Worm (Caenorhabditis elegans): ENCODE measurements around the gene frpr-11.
A peak's percentile ranks its signal among the peaks of the same experiment; 100 is the strongest.

frpr-11 gene

DNA sequence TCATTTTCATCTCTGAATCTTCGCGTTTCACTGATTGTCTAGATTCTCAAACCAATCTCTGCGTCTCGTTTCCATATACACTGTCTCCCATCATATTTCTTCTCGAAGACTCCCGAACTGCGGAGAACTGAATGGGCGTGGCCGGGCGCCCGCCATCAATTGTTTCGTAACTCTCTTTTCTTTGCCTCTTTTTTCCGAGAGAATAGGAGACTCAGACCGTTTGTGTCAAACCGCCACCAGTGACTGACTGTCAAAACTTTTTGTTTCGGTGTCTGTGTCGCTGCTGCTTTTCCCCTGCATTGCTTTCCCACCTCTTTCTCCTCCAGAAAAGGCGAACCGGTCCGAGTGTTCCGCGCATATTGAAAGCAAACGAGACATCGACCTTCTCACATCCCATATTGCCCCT lies 29.2 kb downstream of the frpr-11 start, which contains the start of gene unc-23 (continued):
- TF ChIP-seq lsy-27 (tag; optimal IDR thresholded peaks at IDR 0.05; ENCODE audit: borderline replicate concordance, insufficient read depth), result no peak
- TF ChIP-seq T26A5.8 (tag; optimal IDR thresholded peaks at IDR 0.05), result no peak

ce11 chrV:8936791-8937475 lies 29.9 kb downstream of the frpr-11 start:
- TF ChIP-seq snpc-4 (GFP tag; optimal IDR thresholded peaks at IDR 0.05), result no peak
- TF ChIP-seq snpc-4 (tag; optimal IDR thresholded peaks at IDR 0.05), result no peak
- no peak for TF ChIP-seq C17E4.6 (GFP tag; IDR thresholded peaks at IDR 0.05)
- no peak for TF ChIP-seq somi-1 (GFP tag; optimal IDR thresholded peaks at IDR 0.05)
- no peak for TF ChIP-seq ceh-27 (GFP tag; optimal IDR thresholded peaks at IDR 0.05)
- TF ChIP-seq nhr-80 (tag; optimal IDR thresholded peaks at IDR 0.05), result peak; percentile 29
- TF ChIP-seq rcor-1 (GFP tag; IDR thresholded peaks at IDR 0.05), result no peak
- TF ChIP-seq pbrm-1 (GFP tag; IDR thresholded peaks at IDR 0.05), result 0 out of 2 replicates have a peak, but pooled peaks have one; percentile 28
- TF ChIP-seq F57A8.1 (GFP tag; optimal IDR thresholded peaks at IDR 0.05), result no peak
- no peak for TF ChIP-seq athp-1 (tag; optimal IDR thresholded peaks at IDR 0.05)
- no peak for TF ChIP-seq Y53F4B.3 (GFP tag; IDR thresholded peaks at IDR 0.05)
- no peak for TF ChIP-seq Y67H2A.10 (GFP tag; conservative IDR thresholded peaks at IDR 0.05)
- TF ChIP-seq nfyb-1 (GFP tag; IDR thresholded peaks at IDR 0.05), result 0 out of 2 replicates have a peak, but pooled peaks have one; percentile 16
- TF ChIP-seq hsf-1 (GFP tag; IDR thresholded peaks at IDR 0.05), result 0 out of 2 replicates have a peak, but pooled peaks have one; percentile 61
- TF ChIP-seq F22D6.2 (tag; optimal IDR thresholded peaks at IDR 0.05), result no peak
- TF ChIP-seq bed-2 (GFP tag; IDR thresholded peaks at IDR 0.05), result no peak
- no peak for TF ChIP-seq cebp-2 (GFP tag; IDR thresholded peaks at IDR 0.05)
- no peak for TF ChIP-seq ceh-79 (tag; optimal IDR thresholded peaks at IDR 0.05)
- no peak for TF ChIP-seq ztf-18 (tag; optimal IDR thresholded peaks at IDR 0.05)
- 0 out of 2 replicates have a peak, but pooled peaks have one; percentile 31 for TF ChIP-seq ceh-40 (GFP tag; IDR thresholded peaks at IDR 0.05)

ce11 chrV:8937476-8938249 lies 30.7 kb downstream of the frpr-11 start:
- TF ChIP-seq ama-1 (optimal IDR thresholded peaks at IDR 0.05) (peak; percentile 65), ama-1 (GFP tag; optimal IDR thresholded peaks at IDR 0.05) (no peak), zim-3 (tag; optimal IDR thresholded peaks at IDR 0.05) (no peak), bed-1 (GFP tag; IDR thresholded peaks at IDR 0.05) (no peak), ztf-6 (GFP tag; IDR thresholded peaks at IDR 0.05) (no peak), mxl-1 (tag; optimal IDR thresholded peaks at IDR 0.05) (no peak), nhr-27 (tag; optimal IDR thresholded peaks at IDR 0.05) (no peak), ZK185.1 (tag; optimal IDR thresholded peaks at IDR 0.05; ENCODE audit: poor library complexity, severe bottlenecking) (no peak), B0336.3 (GFP tag; IDR thresholded peaks at IDR 0.05) (no peak), cebp-1 (GFP tag; IDR thresholded peaks at IDR 0.05) (no peak), cebp-1 (tag; optimal IDR thresholded peaks at IDR 0.05) (no peak), pbrm-1 (GFP tag; IDR thresholded peaks at IDR 0.05) (0 out of 2 replicates have a peak, but pooled peaks have one; percentile 9), tlf-1 (GFP tag; optimal IDR thresholded peaks at IDR 0.05) (no peak), ceh-58 (GFP tag; IDR thresholded peaks at IDR 0.05) (no peak), dpff-1 (tag; optimal IDR thresholded peaks at IDR 0.05) (no peak), lsy-27 (tag; optimal IDR thresholded peaks at IDR 0.05; ENCODE audit: borderline replicate concordance, insufficient read depth) (no peak)

All from whole organism, young adult.